Fruit fly (Drosophila melanogaster) whole organism, embryonic: ENCODE data around the gene CG43338.

Experiments
- CG11723 ChIP-seq: fragments of 200-800 bp; sonication (Bioruptor generic); optimal IDR thresholded peaks from 2 replicates; lab custom pipeline; 2017; ENCODE audit warnings: missing biosample characterization, mild to moderate bottlenecking, missing genetic modification characterization
- CG12155 ChIP-seq: fragments of 200-800 bp; sonication (Bioruptor generic); optimal IDR thresholded peaks from 3 replicates; lab custom pipeline; 2016; ENCODE audit warnings: missing biosample characterization, missing genetic modification characterization
- CG13424 ChIP-seq: fragments of 200-800 bp; sonication (Bioruptor generic); optimal IDR thresholded peaks from 2 replicates; lab custom pipeline; 2019; ENCODE audit warnings: missing biosample characterization, mild to moderate bottlenecking, missing genetic modification characterization, moderate library complexity
- CG13894 ChIP-seq: fragments of 200-800 bp; sonication (Bioruptor generic); optimal IDR thresholded peaks from 3 replicates; lab custom pipeline; 2018; ENCODE audit warnings: missing biosample characterization, mild to moderate bottlenecking, missing genetic modification characterization, moderate library complexity
- CG14860 ChIP-seq: fragments of 200-800 bp; sonication (Bioruptor generic); IDR thresholded peaks from 3 replicates; pipeline ENCODE4 v1.3.6; 2022; ENCODE audit warnings: missing biosample characterization, missing genetic modification characterization; ENCODE audit not compliant: partially characterized antibody
- CG15479 ChIP-seq: fragments of 200-800 bp; sonication (Bioruptor generic); optimal IDR thresholded peaks from 3 replicates; lab custom pipeline; 2019; ENCODE audit warnings: missing biosample characterization, mild to moderate bottlenecking, missing genetic modification characterization, moderate library complexity
- CG17328 ChIP-seq: fragments of 200-800 bp; sonication (Bioruptor generic); IDR thresholded peaks from 2 replicates; pipeline ENCODE4 v1.3.6; 2022; ENCODE audit warnings: missing biosample characterization, missing genetic modification characterization
- CG17385 ChIP-seq: fragments of 200-800 bp; sonication (Bioruptor generic); optimal IDR thresholded peaks from 3 replicates; lab custom pipeline; 2018; ENCODE audit warnings: missing biosample characterization, mild to moderate bottlenecking, missing genetic modification characterization
- CG2116 ChIP-seq: fragments of 200-800 bp; sonication (Bioruptor generic); optimal IDR thresholded peaks from 3 replicates; lab custom pipeline; 2018; ENCODE audit warnings: missing biosample characterization, mild to moderate bottlenecking, missing genetic modification characterization
- CG2712 ChIP-seq: fragments of 200-800 bp; optimal IDR thresholded peaks from 3 replicates; lab custom pipeline; 2019; ENCODE audit warnings: missing biosample characterization, mild to moderate bottlenecking, missing genetic modification characterization, moderate library complexity
- CG31441 ChIP-seq: fragments of 200-800 bp; sonication (Bioruptor generic); IDR thresholded peaks from 2 replicates; pipeline ENCODE4 v1.3.6; 2022; ENCODE audit warnings: missing biosample characterization, missing genetic modification characterization
- CG34422 ChIP-seq: fragments of 200-800 bp; sonication (Bioruptor generic); IDR thresholded peaks from 3 replicates; pipeline ENCODE4 v1.3.6; 2022; ENCODE audit warnings: missing biosample characterization, missing genetic modification characterization
- CG4820 ChIP-seq: fragments of 200-800 bp; sonication (Bioruptor generic); optimal IDR thresholded peaks from 3 replicates; lab custom pipeline; 2016; ENCODE audit warnings: missing biosample characterization, missing genetic modification characterization
- CG5953 ChIP-seq: fragments of 200-800 bp; sonication (Bioruptor generic); IDR thresholded peaks from 2 replicates; pipeline ENCODE4 v1.3.6; 2022; ENCODE audit warnings: missing biosample characterization, missing genetic modification characterization
- CG7372 ChIP-seq: fragments of 200-800 bp; sonication (Bioruptor generic); IDR thresholded peaks from 2 replicates; pipeline ENCODE4 v1.3.6; 2022; ENCODE audit warnings: missing biosample characterization, missing genetic modification characterization
- CG7556 ChIP-seq: fragments of 200-800 bp; sonication (Bioruptor generic); optimal IDR thresholded peaks from 2 replicates; lab custom pipeline; 2017; ENCODE audit warnings: missing biosample characterization, mild to moderate bottlenecking, missing genetic modification characterization
- CG7987 ChIP-seq: fragments of 200-800 bp; sonication (Bioruptor generic); optimal IDR thresholded peaks from 2 replicates; lab custom pipeline; 2018; ENCODE audit warnings: missing biosample characterization, mild to moderate bottlenecking, missing genetic modification characterization, moderate library complexity
- CG8281 ChIP-seq: fragments of 200-800 bp; sonication (Bioruptor generic); optimal IDR thresholded peaks from 2 replicates; lab custom pipeline; 2018; ENCODE audit warnings: missing biosample characterization, mild to moderate bottlenecking, missing genetic modification characterization, moderate library complexity
- CG9727 ChIP-seq: fragments of 200-800 bp; sonication (Bioruptor generic); optimal IDR thresholded peaks from 3 replicates; lab custom pipeline; 2017; ENCODE audit warnings: missing biosample characterization, mild to moderate bottlenecking, missing genetic modification characterization
- CG9932 ChIP-seq: fragments of 200-800 bp; sonication (Bioruptor generic); IDR thresholded peaks from 2 replicates; pipeline ENCODE4 v1.3.6; 2022; ENCODE audit warnings: missing biosample characterization, missing genetic modification characterization
- D19A ChIP-seq: fragments of 200-800 bp; optimal IDR thresholded peaks from 3 replicates; lab custom pipeline; 2019; ENCODE audit warnings: missing biosample characterization, mild to moderate bottlenecking, missing genetic modification characterization, moderate library complexity
- ERR ChIP-seq: fragments of 200-800 bp; sonication (Bioruptor generic); optimal IDR thresholded peaks from 2 replicates; lab custom pipeline; 2016; ENCODE audit warnings: missing biosample characterization, missing genetic modification characterization
- Fer3 ChIP-seq: fragments of 200-800 bp; sonication (Bioruptor generic); optimal IDR thresholded peaks from 2 replicates; lab custom pipeline; 2018; ENCODE audit warnings: missing biosample characterization, mild to moderate bottlenecking, missing genetic modification characterization, moderate library complexity
- HLH3B ChIP-seq: fragments of 200-800 bp; sonication (Bioruptor generic); IDR thresholded peaks from 2 replicates; pipeline ENCODE4 v1.3.6; 2022; ENCODE audit warnings: missing biosample characterization, missing genetic modification characterization
- HLH54F ChIP-seq: fragments of 200-800 bp; sonication (Bioruptor generic); optimal IDR thresholded peaks from 3 replicates; lab custom pipeline; 2016; ENCODE audit warnings: missing biosample characterization, missing genetic modification characterization
- HmgD ChIP-seq: fragments of 200-800 bp; sonication (Bioruptor generic); optimal IDR thresholded peaks from 3 replicates; lab custom pipeline; 2016; ENCODE audit warnings: missing biosample characterization, missing genetic modification characterization
- Jarid2 ChIP-seq: fragments of 200-800 bp; sonication (Bioruptor generic); optimal IDR thresholded peaks from 3 replicates; lab custom pipeline; 2017; ENCODE audit warnings: mild to moderate bottlenecking, missing biosample characterization, missing genetic modification reagents, missing genetic modification characterization
- MBD-R2 ChIP-seq: fragments of 200-800 bp; sonication (Bioruptor generic); IDR thresholded peaks from 2 replicates; pipeline ENCODE4 v1.3.6; 2022; ENCODE audit warnings: missing biosample characterization, missing genetic modification characterization
- Meics ChIP-seq: fragments of 200-800 bp; sonication (Bioruptor generic); optimal IDR thresholded peaks from 2 replicates; lab custom pipeline; 2017; ENCODE audit warnings: missing biosample characterization, mild to moderate bottlenecking, missing genetic modification characterization
- Mes4 ChIP-seq: fragments of 200-800 bp; sonication (Bioruptor generic); optimal IDR thresholded peaks from 2 replicates; lab custom pipeline; 2016; ENCODE audit warnings: missing biosample characterization, missing genetic modification characterization
- Mrtf ChIP-seq: fragments of 200-800 bp; sonication (Bioruptor generic); IDR thresholded peaks from 3 replicates; pipeline ENCODE4 v1.3.6; 2022; ENCODE audit warnings: missing biosample characterization, missing genetic modification characterization
- NK7.1 ChIP-seq: fragments of 200-800 bp; sonication (Bioruptor generic); optimal IDR thresholded peaks from 3 replicates; lab custom pipeline; 2016; ENCODE audit warnings: missing biosample characterization, missing genetic modification characterization
- Ravus ChIP-seq: fragments of 200-800 bp; sonication (Bioruptor generic); IDR thresholded peaks from 2 replicates; pipeline ENCODE4 v1.3.6; 2022; ENCODE audit warnings: missing biosample characterization, missing genetic modification characterization
- Rfx ChIP-seq: fragments of 200-800 bp; sonication (Bioruptor generic); IDR thresholded peaks from 2 replicates; pipeline ENCODE4 v1.3.6; 2022; ENCODE audit warnings: missing biosample characterization, missing genetic modification characterization
- Sin3A ChIP-seq: fragments of >200 bp; optimal IDR thresholded peaks from 2 replicates; lab custom pipeline; 2018
- ap ChIP-seq: fragments of 200-800 bp; sonication (Bioruptor generic); IDR thresholded peaks from 2 replicates; pipeline ENCODE4 v1.3.6; 2022; ENCODE audit warnings: missing biosample characterization, missing genetic modification characterization
- bab2 ChIP-seq: fragments of 200-800 bp; sonication (Bioruptor generic); optimal IDR thresholded peaks from 2 replicates; lab custom pipeline; 2016; ENCODE audit warnings: missing biosample characterization, missing genetic modification characterization
- crol ChIP-seq: fragments of 200-800 bp; sonication (Bioruptor generic); IDR thresholded peaks from 2 replicates; pipeline ENCODE4 v1.3.6; 2022; ENCODE audit warnings: missing biosample characterization, missing genetic modification characterization
- da ChIP-seq: fragments of 200-800 bp; sonication (Bioruptor generic); optimal IDR thresholded peaks from 2 replicates; lab custom pipeline; 2016; ENCODE audit warnings: missing biosample characterization, missing genetic modification characterization
- ems ChIP-seq: fragments of 200-800 bp; sonication (Bioruptor generic); optimal IDR thresholded peaks from 3 replicates; lab custom pipeline; 2016; ENCODE audit warnings: missing biosample characterization, missing genetic modification characterization
- en ChIP-seq: fragments of 200-800 bp; sonication (Bioruptor generic); optimal IDR thresholded peaks from 2 replicates; lab custom pipeline; 2016; ENCODE audit warnings: missing biosample characterization, missing genetic modification characterization
- exex ChIP-seq: fragments of 200-800 bp; sonication (Bioruptor generic); optimal IDR thresholded peaks from 4 replicates; lab custom pipeline; 2018; ENCODE audit warnings: missing biosample characterization, mild to moderate bottlenecking, missing genetic modification characterization, moderate library complexity
- jigr1 ChIP-seq: fragments of 200-800 bp; sonication (Bioruptor generic); IDR thresholded peaks from 3 replicates; pipeline ENCODE4 v1.3.6; 2022; ENCODE audit warnings: missing biosample characterization, missing genetic modification characterization
- pum ChIP-seq: fragments of 200-800 bp; sonication (Bioruptor generic); optimal IDR thresholded peaks from 2 replicates; lab custom pipeline; 2016; ENCODE audit warnings: missing biosample characterization, missing genetic modification characterization
- seq ChIP-seq: fragments of 200-800 bp; sonication (Bioruptor generic); IDR thresholded peaks from 2 replicates; pipeline ENCODE4 v1.3.6; 2022; ENCODE audit warnings: missing biosample characterization, missing genetic modification characterization
- sisA ChIP-seq: fragments of 200-800 bp; sonication (Bioruptor generic); IDR thresholded peaks from 2 replicates; pipeline ENCODE4 v1.3.6; 2022; ENCODE audit warnings: missing biosample characterization, missing genetic modification characterization
- tio ChIP-seq: fragments of 200-800 bp; sonication (Bioruptor generic); optimal IDR thresholded peaks from 2 replicates; lab custom pipeline; 2017; ENCODE audit warnings: missing biosample characterization, missing genetic modification characterization, inconsistent platforms
- trh ChIP-seq: fragments of 200-800 bp; sonication (Bioruptor generic); optimal IDR thresholded peaks from 2 replicates; lab custom pipeline; 2016; ENCODE audit warnings: missing biosample characterization, missing genetic modification characterization
- vnd ChIP-seq: fragments of 200-800 bp; sonication (Bioruptor generic); IDR thresholded peaks from 3 replicates; pipeline ENCODE4 v1.3.6; 2022; ENCODE audit warnings: missing biosample characterization, missing genetic modification characterization; ENCODE audit not compliant: partially characterized antibody
- z ChIP-seq: fragments of 200-800 bp; sonication (Bioruptor generic); IDR thresholded peaks from 3 replicates; pipeline ENCODE4 v1.3.6; 2022; ENCODE audit warnings: missing biosample characterization, missing genetic modification characterization
- zen ChIP-seq: fragments of 200-800 bp; sonication (Bioruptor generic); optimal IDR thresholded peaks from 3 replicates; lab custom pipeline; 2018; ENCODE audit warnings: missing biosample characterization, mild to moderate bottlenecking, missing genetic modification characterization, moderate library complexity

The CG43338 gene

dm6 chr2L:18665952-18666606 lies 5.0 kb downstream of the CG43338 start (continued):
- TF ChIP-seq CG2116 (GFP tag; lab: Kevin White, UChicago): peak; percentile 10
- TF ChIP-seq z (GFP tag; lab: Robert Waterston, UW): no peak
- peak; percentile 36; the same call in 1 of the 2 replicates for TF ChIP-seq crol
- TF ChIP-seq CG12155 (GFP tag; lab: Kevin White, UChicago): peak; percentile 13
- TF ChIP-seq CG2712 (tag; lab: Kevin White, UChicago): no peak
- TF ChIP-seq CG9727 (GFP tag; lab: Kevin White, UChicago): no peak
- TF ChIP-seq en (GFP tag; lab: Kevin White, UChicago): peak; percentile 5
- TF ChIP-seq CG13894 (tag; lab: Kevin White, UChicago): no peak
- TF ChIP-seq HLH3B (GFP tag; lab: Robert Waterston, UW): peak; percentile 28; the same call in 1 of the 2 replicates
- TF ChIP-seq CG11723 (GFP tag; lab: Kevin White, UChicago): no peak
- no peak for TF ChIP-seq Ravus (GFP tag; lab: Robert Waterston, UW)
- TF ChIP-seq ERR (GFP tag; lab: Kevin White, UChicago): no peak
- no peak for TF ChIP-seq tio (GFP tag; lab: Kevin White, UChicago)
- TF ChIP-seq D19A: peak; percentile 39
- TF ChIP-seq CG7556: no peak
- no peak for TF ChIP-seq Fer3 (tag; lab: Kevin White, UChicago)
- TF ChIP-seq CG7372: peak; percentile 53; the same call in 1 of the 2 replicates
- no peak for TF ChIP-seq CG8281 (tag; lab: Kevin White, UChicago)
- no peak for TF ChIP-seq NK7.1 (GFP tag; lab: Kevin White, UChicago)
- TF ChIP-seq Mes4 (GFP tag; lab: Kevin White, UChicago): peak; percentile 20
- peak; percentile 22 for TF ChIP-seq pum (GFP tag; lab: Kevin White, UChicago)
- 0 out of 3 replicates have a peak, but pooled peaks have one; percentile 20 for TF ChIP-seq CG14860 (GFP tag; lab: Robert Waterston, UW)
- TF ChIP-seq trh: no peak
- peak; percentile 43 for TF ChIP-seq HLH54F (GFP tag; lab: Kevin White, UChicago)
- TF ChIP-seq seq: no peak
- peak; percentile 49 for TF ChIP-seq sisA (GFP tag; lab: Robert Waterston, UW)
- TF ChIP-seq CG17328 (GFP tag; lab: Robert Waterston, UW): no peak
- peak; percentile 52 for TF ChIP-seq MBD-R2 (GFP tag; lab: Robert Waterston, UW)
- TF ChIP-seq zen: peak; percentile 71
- TF ChIP-seq ems (GFP tag; lab: Kevin White, UChicago): peak; percentile 31
- TF ChIP-seq CG13424 (tag; lab: Kevin White, UChicago): peak; percentile 10
- TF ChIP-seq CG4820: peak; percentile 39
- peak; percentile 25 for TF ChIP-seq da
- peak; percentile 49 for TF ChIP-seq Jarid2 (GFP tag; lab: Kevin White, UChicago)
- peak; percentile 80 for TF ChIP-seq HmgD (GFP tag; lab: Kevin White, UChicago)
- no peak for TF ChIP-seq exex (tag; lab: Kevin White, UChicago)
- no peak for TF ChIP-seq CG31441
- peak; percentile 71; the same call in 2 of the 3 replicates for TF ChIP-seq Mrtf (GFP tag; lab: Robert Waterston, UW)
- TF ChIP-seq CG15479 (GFP tag; lab: Kevin White, UChicago): no peak
- TF ChIP-seq Meics: peak; percentile 49
- TF ChIP-seq ap (GFP tag; lab: Robert Waterston, UW): no peak
- TF ChIP-seq CG7987 (GFP tag; lab: Kevin White, UChicago): peak; percentile 29
- TF ChIP-seq CG17385: peak; percentile 4
- TF ChIP-seq Rfx (GFP tag; lab: Robert Waterston, UW): peak; percentile 80
- peak; percentile 73 for TF ChIP-seq CG9932 (GFP tag; lab: Robert Waterston, UW)
- peak; percentile 43 for TF ChIP-seq bab2
- no peak for TF ChIP-seq CG5953 (GFP tag; lab: Robert Waterston, UW)
- no peak for TF ChIP-seq Sin3A (lab: Kevin White, UChicago)
- TF ChIP-seq jigr1: no peak
- 0 out of 3 replicates have a peak, but pooled peaks have one; percentile 25 for TF ChIP-seq vnd
- TF ChIP-seq CG34422 (GFP tag; lab: Robert Waterston, UW): peak; percentile 67
